Worm (Caenorhabditis elegans) whole organism, mixed stage, embryonic: ENCODE measurements around the gene R02F11.10.

Source experiments
- elt-1 ChIP-seq: sonication (generic microtip); optimal IDR thresholded peaks from 2 replicates; lab custom pipeline; 2017; ENCODE audit warnings: missing genetic modification characterization, mild to moderate bottlenecking, missing compliant biosample characterization, antibody characterized with exemption, moderate library complexity, borderline replicate concordance; ENCODE audit not compliant: insufficient read depth
- flh-1 ChIP-seq: fragments of 200-800 bp; sonication (Bioruptor generic); optimal IDR thresholded peaks from 2 replicates; lab custom pipeline; 2018; ENCODE audit warnings: mild to moderate bottlenecking, missing genetic modification characterization, moderate library complexity, missing compliant biosample characterization
- lin-13 ChIP-seq: fragments of 150-350 bp; optimal IDR thresholded peaks from 2 replicates; lab custom pipeline; 2014; ENCODE audit warnings: missing biosample characterization, missing genetic modification characterization
- lsy-2 ChIP-seq: fragments of 150-350 bp; optimal IDR thresholded peaks from 2 replicates; lab custom pipeline; 2014; ENCODE audit warnings: missing biosample characterization, missing genetic modification characterization
- mep-1 ChIP-seq: fragments of 150-350 bp; optimal IDR thresholded peaks from 2 replicates; lab custom pipeline; 2017; ENCODE audit warnings: missing biosample characterization, missing genetic modification reagents, missing genetic modification characterization, inconsistent platforms
- nhr-12 ChIP-seq: fragments of 150-350 bp; optimal IDR thresholded peaks from 2 replicates; lab custom pipeline; 2014; ENCODE audit warnings: missing biosample characterization, missing genetic modification characterization
- nhr-76 ChIP-seq: sonication (generic microtip); optimal IDR thresholded peaks from 2 replicates; lab custom pipeline; 2017; ENCODE audit warnings: missing biosample characterization, missing genetic modification characterization
- pha-4 ChIP-seq: fragments of 150-350 bp; optimal IDR thresholded peaks from 2 replicates; lab custom pipeline; 2018; ENCODE audit warnings: missing biosample characterization, missing genetic modification reagents, missing genetic modification characterization
- snpc-4 ChIP-seq: fragments of 150-350 bp; optimal IDR thresholded peaks from 2 replicates; lab custom pipeline; 2014; ENCODE audit warnings: missing biosample characterization, missing genetic modification characterization
- zip-8 ChIP-seq: fragments of 150-350 bp; optimal IDR thresholded peaks from 2 replicates; lab custom pipeline; 2014; ENCODE audit warnings: missing biosample characterization, missing genetic modification characterization

DNA sequence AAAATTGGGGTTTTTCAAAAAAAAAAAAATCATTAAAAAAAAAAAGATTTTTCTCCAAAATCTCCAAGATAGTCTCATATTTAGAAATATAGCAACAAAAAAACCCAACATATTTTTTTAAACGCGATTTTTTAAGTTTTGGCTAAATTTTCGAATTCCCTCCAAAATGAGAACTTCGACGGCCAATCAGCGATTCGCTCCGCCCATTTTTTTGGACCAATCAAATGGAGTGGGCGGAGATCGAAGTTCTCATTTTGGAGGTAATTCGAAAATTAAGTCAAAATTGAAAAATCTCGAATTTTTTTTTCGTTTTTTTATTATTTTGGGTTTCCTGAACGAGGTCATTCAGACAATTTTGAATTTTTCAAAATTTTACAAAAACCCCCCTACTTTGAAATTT, 24.9 kb downstream of the R02F11.10 start:
- TF ChIP-seq lin-13 (no peak), zip-8 (tag; lab: Kevin White, UChicago) (no peak), nhr-12 (tag; lab: Kevin White, UChicago) (no peak), nhr-76 (no peak), pha-4 (tag; lab: Kevin White, UChicago) (no peak), lsy-2 (tag; lab: Kevin White, UChicago) (no peak), flh-1 (GFP tag; lab: Kevin White, UChicago) (no peak), mep-1 (tag; lab: Kevin White, UChicago) (no peak), elt-1 (no peak), snpc-4 (tag; lab: Kevin White, UChicago) (no peak)
